Worm (Caenorhabditis elegans) whole organism, young adult: ENCODE results near the gene hpl-1.
A peak's percentile ranks its signal among the peaks of the same experiment; 100 is the strongest.

Experiments used
- ama-1 ChIP-seq, 3 experiments: fragments of 150-350 bp in 1 of 3; sonication (generic microtip) in 2 of 3; optimal IDR thresholded peaks; 2 replicates each; lab custom pipeline; 2014 to 2018; ENCODE audit warnings: missing biosample characterization in 2 of 3, missing genetic modification characterization in 2 of 3, missing genetic modification reagents in 2 of 3
- dox-1 ChIP-seq: fragments of 200-800 bp; sonication (Bioruptor generic); IDR thresholded peaks from 2 replicates; pipeline ENCODE4 v1.3.6; 2022; ENCODE audit warnings: missing genetic modification reagents, missing genetic modification characterization, missing compliant biosample characterization
- dpl-1 ChIP-seq: fragments of 150-350 bp; optimal IDR thresholded peaks from 2 replicates; lab custom pipeline; 2014; ENCODE audit warnings: missing biosample characterization, missing genetic modification reagents, missing genetic modification characterization
- lir-1 ChIP-seq: fragments of 200-800 bp; sonication (Bioruptor generic); conservative IDR thresholded peaks from 2 replicates; pipeline ENCODE4 v1.3.6; 2022; ENCODE audit warnings: missing genetic modification reagents, missing genetic modification characterization, missing compliant biosample characterization
- madf-6 ChIP-seq: fragments of 200-800 bp; sonication (Bioruptor generic); IDR thresholded peaks from 2 replicates; pipeline ENCODE4 v1.3.6; 2022; ENCODE audit warnings: missing genetic modification reagents, missing genetic modification characterization, missing compliant biosample characterization
- nhr-80 ChIP-seq: sonication (generic microtip); optimal IDR thresholded peaks from 2 replicates; lab custom pipeline; 2016; ENCODE audit warnings: missing genetic modification characterization, missing compliant biosample characterization
- pha-4 ChIP-seq: fragments of 150-350 bp; sonication (generic microtip); optimal IDR thresholded peaks from 2 replicates; lab custom pipeline; 2014; ENCODE audit warnings: missing biosample characterization, missing genetic modification reagents, missing genetic modification characterization
- repo-1 ChIP-seq: sonication (generic microtip); optimal IDR thresholded peaks from 2 replicates; lab custom pipeline; 2017; ENCODE audit warnings: mild to moderate bottlenecking, missing genetic modification characterization, missing compliant biosample characterization
- snpc-4 ChIP-seq, 5 experiments: fragments of 150-350 bp in 1 of 5; sonication (generic microtip) in 4 of 5; optimal IDR thresholded peaks; 2 replicates each; lab custom pipeline; 2014 to 2018; ENCODE audit warnings: missing genetic modification characterization in 5 of 5, missing biosample characterization in 3 of 5, antibody characterized with exemption in 2 of 5, mild to moderate bottlenecking in 2 of 5, missing compliant biosample characterization in 2 of 5, missing genotype in 2 of 5, moderate library complexity in 2 of 5, missing genetic modification reagents in 1 of 5
- unc-130 ChIP-seq: sonication (generic microtip); optimal IDR thresholded peaks from 2 replicates; lab custom pipeline; 2016; ENCODE audit warnings: missing genetic modification reagents, missing genetic modification characterization, missing compliant biosample characterization

- TF ChIP-seq ama-1 (optimal IDR thresholded peaks at IDR 0.05; lab: Kevin White, UChicago) (no peak), ama-1 (GFP tag; optimal IDR thresholded peaks at IDR 0.05; lab: Kevin White, UChicago) (no peak), nhr-80 (tag; lab: Kevin White, UChicago) (no peak), lir-1 (GFP tag; lab: Robert Waterston, UW) (no peak), repo-1 (tag; lab: Kevin White, UChicago) (no peak), snpc-4 (GFP tag; optimal IDR thresholded peaks at IDR 0.05; lab: Kevin White, UChicago) (peak; percentile 43), snpc-4 (tag; optimal IDR thresholded peaks at IDR 0.05; lab: Kevin White, UChicago) (peak in 1 of 4 experiments; percentile 58), dox-1 (GFP tag; lab: Robert Waterston, UW) (no peak), pha-4 (tag; lab: Kevin White, UChicago) (no peak), unc-130 (GFP tag; lab: Kevin White, UChicago) (no peak), madf-6 (no peak), dpl-1 (no peak)
Measured at ce11 chrX:13293023-13293422, 47.8 kb downstream of the hpl-1 start.
